Worm (Caenorhabditis elegans) whole organism, mixed stage, embryonic: ENCODE data around the gene nhr-219.

Source experiments
- M03D4.4 ChIP-seq: sonication (generic microtip); optimal IDR thresholded peaks from 2 replicates; lab custom pipeline; 2017; ENCODE audit warnings: mild to moderate bottlenecking, missing genetic modification characterization, missing compliant biosample characterization
- bed-3 ChIP-seq: fragments of 200-800 bp; sonication (Bioruptor generic); optimal IDR thresholded peaks from 3 replicates; lab custom pipeline; 2018; ENCODE audit warnings: mild to moderate bottlenecking, missing genetic modification characterization, moderate library complexity, missing compliant biosample characterization
- blmp-1 ChIP-seq: fragments of 150-350 bp; optimal IDR thresholded peaks from 2 replicates; lab custom pipeline; 2014; ENCODE audit warnings: missing biosample characterization, missing genetic modification characterization
- ceh-39 ChIP-seq: fragments of 150-350 bp; optimal IDR thresholded peaks from 2 replicates; lab custom pipeline; 2014; ENCODE audit warnings: missing biosample characterization, missing genetic modification characterization
- ceh-43 ChIP-seq: fragments of 200-800 bp; sonication (Bioruptor generic); optimal IDR thresholded peaks from 2 replicates; lab custom pipeline; 2018; ENCODE audit warnings: mild to moderate bottlenecking, missing genetic modification characterization, moderate library complexity, missing compliant biosample characterization
- ceh-83 ChIP-seq: fragments of 200-800 bp; sonication (Bioruptor generic); optimal IDR thresholded peaks from 2 replicates; lab custom pipeline; 2018; ENCODE audit warnings: mild to moderate bottlenecking, missing genetic modification characterization, missing compliant biosample characterization
- ces-1 ChIP-seq: fragments of 150-350 bp; optimal IDR thresholded peaks from 2 replicates; lab custom pipeline; 2014; ENCODE audit warnings: missing biosample characterization, missing genetic modification reagents, missing genetic modification characterization
- cnd-1 ChIP-seq: fragments of 200-800 bp; sonication (Bioruptor generic); optimal IDR thresholded peaks from 2 replicates; lab custom pipeline; 2018; ENCODE audit warnings: mild to moderate bottlenecking, missing genetic modification characterization, missing compliant biosample characterization
- drap-1 ChIP-seq: fragments of 200-800 bp; sonication (Bioruptor generic); optimal IDR thresholded peaks from 3 replicates; lab custom pipeline; 2018; ENCODE audit warnings: mild to moderate bottlenecking, missing genetic modification characterization, missing compliant biosample characterization
- elt-1 ChIP-seq: sonication (generic microtip); optimal IDR thresholded peaks from 2 replicates; lab custom pipeline; 2017; ENCODE audit warnings: missing genetic modification characterization, mild to moderate bottlenecking, missing compliant biosample characterization, antibody characterized with exemption, moderate library complexity, borderline replicate concordance; ENCODE audit not compliant: insufficient read depth
- elt-3 ChIP-seq: fragments of 150-350 bp; optimal IDR thresholded peaks from 2 replicates; lab custom pipeline; 2014; ENCODE audit warnings: missing biosample characterization, missing genetic modification characterization
- flh-1 ChIP-seq: fragments of 200-800 bp; sonication (Bioruptor generic); optimal IDR thresholded peaks from 2 replicates; lab custom pipeline; 2018; ENCODE audit warnings: mild to moderate bottlenecking, missing genetic modification characterization, moderate library complexity, missing compliant biosample characterization
- ham-2 ChIP-seq: fragments of 200-800 bp; sonication (Bioruptor generic); optimal IDR thresholded peaks from 2 replicates; lab custom pipeline; 2018; ENCODE audit warnings: mild to moderate bottlenecking, missing genetic modification characterization, missing compliant biosample characterization
- hlh-1 ChIP-seq: fragments of 150-350 bp; optimal IDR thresholded peaks from 2 replicates; lab custom pipeline; 2014; ENCODE audit warnings: missing biosample characterization, missing genetic modification reagents, missing genetic modification characterization
- lin-13 ChIP-seq: fragments of 150-350 bp; optimal IDR thresholded peaks from 2 replicates; lab custom pipeline; 2014; ENCODE audit warnings: missing biosample characterization, missing genetic modification characterization
- lin-32 ChIP-seq: fragments of 200-800 bp; sonication (Bioruptor generic); optimal IDR thresholded peaks from 2 replicates; lab custom pipeline; 2018; ENCODE audit warnings: mild to moderate bottlenecking, missing genetic modification characterization, missing compliant biosample characterization
- lsy-2 ChIP-seq: fragments of 150-350 bp; optimal IDR thresholded peaks from 2 replicates; lab custom pipeline; 2014; ENCODE audit warnings: missing biosample characterization, missing genetic modification characterization
- mab-5 ChIP-seq: fragments of 150-350 bp; optimal IDR thresholded peaks from 2 replicates; lab custom pipeline; 2014; ENCODE audit warnings: missing biosample characterization, missing genetic modification characterization
- mls-2 ChIP-seq: sonication (generic microtip); optimal IDR thresholded peaks from 2 replicates; lab custom pipeline; 2016; ENCODE audit warnings: mild to moderate bottlenecking, missing genetic modification characterization, moderate library complexity, missing compliant biosample characterization
- nhr-12 ChIP-seq: fragments of 150-350 bp; optimal IDR thresholded peaks from 2 replicates; lab custom pipeline; 2014; ENCODE audit warnings: missing biosample characterization, missing genetic modification characterization
- nhr-237 ChIP-seq: fragments of 150-350 bp; optimal IDR thresholded peaks from 2 replicates; lab custom pipeline; 2014; ENCODE audit warnings: missing biosample characterization, missing genetic modification characterization
- nhr-28 ChIP-seq: fragments of 150-350 bp; optimal IDR thresholded peaks from 2 replicates; lab custom pipeline; 2014; ENCODE audit warnings: missing biosample characterization, missing genetic modification characterization
- nhr-76 ChIP-seq: sonication (generic microtip); optimal IDR thresholded peaks from 2 replicates; lab custom pipeline; 2017; ENCODE audit warnings: missing biosample characterization, missing genetic modification characterization
- pha-4 ChIP-seq: fragments of 150-350 bp; optimal IDR thresholded peaks from 2 replicates; lab custom pipeline; 2018; ENCODE audit warnings: missing biosample characterization, missing genetic modification reagents, missing genetic modification characterization
- sem-2 ChIP-seq: fragments of 200-800 bp; sonication (Bioruptor generic); optimal IDR thresholded peaks from 2 replicates; lab custom pipeline; 2018; ENCODE audit warnings: mild to moderate bottlenecking, missing genetic modification characterization, missing compliant biosample characterization
- snpc-4 ChIP-seq: fragments of 150-350 bp; optimal IDR thresholded peaks from 2 replicates; lab custom pipeline; 2014; ENCODE audit warnings: missing biosample characterization, missing genetic modification characterization
- sptf-1 ChIP-seq: sonication (generic microtip); optimal IDR thresholded peaks from 2 replicates; lab custom pipeline; 2017; ENCODE audit warnings: mild to moderate bottlenecking, missing genetic modification characterization, moderate library complexity, missing compliant biosample characterization
- tbx-8 ChIP-seq: fragments of 200-800 bp; sonication (Bioruptor generic); optimal IDR thresholded peaks from 2 replicates; lab custom pipeline; 2018; ENCODE audit warnings: mild to moderate bottlenecking, missing genetic modification characterization, moderate library complexity, missing compliant biosample characterization
- unc-39 ChIP-seq: fragments of 150-350 bp; optimal IDR thresholded peaks from 2 replicates; lab custom pipeline; 2014; ENCODE audit warnings: missing biosample characterization, missing genetic modification characterization
- zip-8 ChIP-seq: fragments of 150-350 bp; optimal IDR thresholded peaks from 2 replicates; lab custom pipeline; 2014; ENCODE audit warnings: missing biosample characterization, missing genetic modification characterization
- ztf-11 ChIP-seq: fragments of 150-350 bp; optimal IDR thresholded peaks from 2 replicates; lab custom pipeline; 2014; ENCODE audit warnings: missing biosample characterization, missing genetic modification characterization

nhr-219 gene

ce11 chrV:8949873-8950272, 16.1 kb downstream of the nhr-219 start:
- TF ChIP-seq pha-4 (tag; lab: Kevin White, UChicago) (no peak), snpc-4 (tag; lab: Kevin White, UChicago) (no peak), sem-2 (no peak), ceh-39 (tag; lab: Kevin White, UChicago) (no peak), bed-3 (GFP tag; lab: Kevin White, UChicago) (no peak), nhr-76 (tag; lab: Kevin White, UChicago) (no peak), mab-5 (tag; lab: Kevin White, UChicago) (no peak), elt-3 (tag; lab: Kevin White, UChicago) (no peak), drap-1 (GFP tag; lab: Kevin White, UChicago) (no peak), mls-2 (tag; lab: Kevin White, UChicago) (no peak)
- TF ChIP-seq, all 35 proteins: peak for 0

- TF ChIP-seq ceh-43 (GFP tag; lab: Kevin White, UChicago) (no peak), elt-3 (tag; lab: Kevin White, UChicago) (no peak), nhr-237 (no peak), bed-3 (GFP tag; lab: Kevin White, UChicago) (no peak), ham-2 (GFP tag; lab: Kevin White, UChicago) (no peak), sptf-1 (tag; lab: Kevin White, UChicago) (no peak), ztf-11 (no peak), hlh-1 (tag; lab: Kevin White, UChicago) (no peak), nhr-12 (tag; lab: Kevin White, UChicago) (no peak), ceh-83 (GFP tag; lab: Kevin White, UChicago) (no peak), cnd-1 (tag; lab: Kevin White, UChicago) (no peak), lin-13 (tag; lab: Kevin White, UChicago) (no peak), elt-1 (tag; lab: Kevin White, UChicago) (no peak), blmp-1 (tag; lab: Kevin White, UChicago) (no peak), lsy-2 (tag; lab: Kevin White, UChicago) (no peak), zip-8 (tag; lab: Kevin White, UChicago) (no peak), flh-1 (GFP tag; lab: Kevin White, UChicago) (no peak), ces-1 (GFP tag; lab: Kevin White, UChicago) (no peak)
- TF ChIP-seq, all 35 proteins: peak for 0
Observed at ce11 chrV:8948996-8949395, 17.0 kb downstream of the nhr-219 start.

ce11 chrV:8948365-8948764, 17.6 kb downstream of the nhr-219 start:
- TF ChIP-seq lin-32 (GFP tag; lab: Kevin White, UChicago) (no peak), ham-2 (GFP tag; lab: Kevin White, UChicago) (no peak), blmp-1 (tag; lab: Kevin White, UChicago) (no peak), tbx-8 (GFP tag; lab: Kevin White, UChicago) (no peak), ceh-83 (GFP tag; lab: Kevin White, UChicago) (no peak), bed-3 (GFP tag; lab: Kevin White, UChicago) (no peak)

- TF ChIP-seq unc-39 (tag; lab: Kevin White, UChicago) = no peak
- TF ChIP-seq sptf-1 (tag; lab: Kevin White, UChicago) = no peak
- no peak for TF ChIP-seq ceh-83 (GFP tag; lab: Kevin White, UChicago)
- TF ChIP-seq M03D4.4 (tag; lab: Kevin White, UChicago) = no peak
- TF ChIP-seq lin-13 (tag; lab: Kevin White, UChicago) = no peak
- TF ChIP-seq ces-1 (GFP tag; lab: Kevin White, UChicago) = no peak
- TF ChIP-seq cnd-1 (tag; lab: Kevin White, UChicago) = no peak
- TF ChIP-seq ceh-39 (tag; lab: Kevin White, UChicago) = no peak
- TF ChIP-seq nhr-12 (tag; lab: Kevin White, UChicago) = no peak
- no peak for TF ChIP-seq ceh-43 (GFP tag; lab: Kevin White, UChicago)
- TF ChIP-seq flh-1 (GFP tag; lab: Kevin White, UChicago) = no peak
- TF ChIP-seq blmp-1 (tag; lab: Kevin White, UChicago) = no peak
Observed at ce11 chrV:8947499-8947898, 18.5 kb downstream of the nhr-219 start, which contains the start of gene gck-1. TSS of gene gck-1 (plus strand) at chrV:8947799.

ce11 chrV:8946142-8946541, 19.8 kb downstream of the nhr-219 start:
- TF ChIP-seq zip-8 (tag; lab: Kevin White, UChicago) (peak; percentile 6), nhr-28 (no peak)
